Worm (Caenorhabditis elegans): Measurements from ENCODE around the gene scl-19.

- TF ChIP-seq blmp-1 (tag; optimal IDR thresholded peaks at IDR 0.05; ENCODE audit: insufficient read depth) (no peak), egl-27 (tag; optimal IDR thresholded peaks at IDR 0.05) (no peak), elt-3 (tag; optimal IDR thresholded peaks at IDR 0.05) (no peak), skn-1 (tag; optimal IDR thresholded peaks at IDR 0.05) (no peak), ama-1 (optimal IDR thresholded peaks at IDR 0.05) (no peak), ztf-4 (tag; optimal IDR thresholded peaks at IDR 0.05) (no peak), nhr-11 (tag; optimal IDR thresholded peaks at IDR 0.05) (no peak), nhr-6 (tag; optimal IDR thresholded peaks at IDR 0.05) (no peak), nhr-77 (tag; optimal IDR thresholded peaks at IDR 0.05) (no peak), sem-4 (tag; optimal IDR thresholded peaks at IDR 0.05) (no peak), fos-1 (tag; optimal IDR thresholded peaks at IDR 0.05) (no peak), unc-39 (tag; optimal IDR thresholded peaks at IDR 0.05) (no peak), elt-1 (tag; optimal IDR thresholded peaks at IDR 0.05) (no peak), nhr-25 (tag; optimal IDR thresholded peaks at IDR 0.05) (no peak)
Observed at ce11 chrV:18684455-18684987, 47.3 kb upstream of the scl-19 start, which contains the start of gene Y69H2.17.
